Worm (Caenorhabditis elegans): ENCODE data around the gene F21D5.3.

F21D5.3 gene

ce11 chrIV:8764567-8764966 lies 34.0 kb downstream of the F21D5.3 start, which contains the start of gene cdc-50.B:
Gene cdc-50.B, plus strand, starts transcription at chrIV:8764867.
- TF ChIP-seq tbx-8 (GFP tag; optimal IDR thresholded peaks at IDR 0.05) (no peak), unc-39 (tag; optimal IDR thresholded peaks at IDR 0.05) (no peak), snpc-4 (tag; optimal IDR thresholded peaks at IDR 0.05) (no peak), M03D4.4 (tag; optimal IDR thresholded peaks at IDR 0.05) (no peak), lin-32 (GFP tag; optimal IDR thresholded peaks at IDR 0.05) (no peak), lsy-2 (tag; optimal IDR thresholded peaks at IDR 0.05) (no peak), mab-5 (tag; optimal IDR thresholded peaks at IDR 0.05) (no peak), hlh-1 (tag; optimal IDR thresholded peaks at IDR 0.05) (no peak), nhr-2 (tag; optimal IDR thresholded peaks at IDR 0.05) (no peak), unc-120 (tag; optimal IDR thresholded peaks at IDR 0.05; ENCODE audit: poor library complexity, severe bottlenecking) (no peak), lin-13 (tag; optimal IDR thresholded peaks at IDR 0.05) (no peak), sptf-1 (tag; optimal IDR thresholded peaks at IDR 0.05) (no peak), mls-2 (tag; optimal IDR thresholded peaks at IDR 0.05) (no peak), ceh-83 (GFP tag; optimal IDR thresholded peaks at IDR 0.05) (no peak), ceh-39 (tag; optimal IDR thresholded peaks at IDR 0.05) (no peak), ceh-43 (GFP tag; optimal IDR thresholded peaks at IDR 0.05) (no peak), blmp-1 (tag; optimal IDR thresholded peaks at IDR 0.05) (no peak)

- TF ChIP-seq lin-13 (tag; optimal IDR thresholded peaks at IDR 0.05) (no peak), nhr-2 (tag; optimal IDR thresholded peaks at IDR 0.05) (no peak), elt-1 (tag; optimal IDR thresholded peaks at IDR 0.05; ENCODE audit: borderline replicate concordance, insufficient read depth) (no peak), unc-62 (GFP tag; optimal IDR thresholded peaks at IDR 0.05) (no peak), sem-2 (GFP tag; optimal IDR thresholded peaks at IDR 0.05) (no peak), unc-39 (tag; optimal IDR thresholded peaks at IDR 0.05) (no peak), M03D4.4 (tag; optimal IDR thresholded peaks at IDR 0.05) (no peak), hlh-1 (tag; optimal IDR thresholded peaks at IDR 0.05) (no peak), snpc-4 (tag; optimal IDR thresholded peaks at IDR 0.05) (no peak), mls-2 (tag; optimal IDR thresholded peaks at IDR 0.05) (no peak), nhr-76 (tag; optimal IDR thresholded peaks at IDR 0.05) (no peak), nhr-28 (tag; optimal IDR thresholded peaks at IDR 0.05) (no peak), cnd-1 (tag; optimal IDR thresholded peaks at IDR 0.05) (no peak), ceh-43 (GFP tag; optimal IDR thresholded peaks at IDR 0.05) (no peak), ztf-11 (tag; optimal IDR thresholded peaks at IDR 0.05) (no peak), ceh-83 (GFP tag; optimal IDR thresholded peaks at IDR 0.05) (no peak), flh-1 (GFP tag; optimal IDR thresholded peaks at IDR 0.05) (no peak), tbx-8 (GFP tag; optimal IDR thresholded peaks at IDR 0.05) (no peak), mab-5 (tag; optimal IDR thresholded peaks at IDR 0.05) (no peak), ceh-39 (tag; optimal IDR thresholded peaks at IDR 0.05) (no peak)
These were observed 38.9 kb downstream of the F21D5.3 start, which contains the start of gene F20C5.5 for ce11 chrIV:8769539-8769938. Gene F20C5.5, minus strand, starts transcription at chrIV:8769639.

ce11 chrIV:8772800-8773256 lies 42.2 kb downstream of the F21D5.3 start, which contains the start of gene F20C5.6:
Gene F20C5.6, minus strand, starts transcription at chrIV:8773206.
- TF ChIP-seq unc-39 (tag; optimal IDR thresholded peaks at IDR 0.05) (no peak), nhr-76 (tag; optimal IDR thresholded peaks at IDR 0.05) (no peak), nhr-237 (tag; optimal IDR thresholded peaks at IDR 0.05) (no peak), tbx-8 (GFP tag; optimal IDR thresholded peaks at IDR 0.05) (no peak), hlh-1 (tag; optimal IDR thresholded peaks at IDR 0.05) (no peak), M03D4.4 (tag; optimal IDR thresholded peaks at IDR 0.05) (no peak), bed-3 (GFP tag; optimal IDR thresholded peaks at IDR 0.05) (no peak), blmp-1 (tag; optimal IDR thresholded peaks at IDR 0.05) (no peak), nhr-28 (tag; optimal IDR thresholded peaks at IDR 0.05) (no peak), flh-1 (GFP tag; optimal IDR thresholded peaks at IDR 0.05) (no peak), cnd-1 (tag; optimal IDR thresholded peaks at IDR 0.05) (no peak)

ce11 chrIV:8778045-8778444 lies 47.4 kb downstream of the F21D5.3 start, which contains the start of gene C33D9.6:
Gene C33D9.6, minus strand, starts transcription at chrIV:8778145.
- TF ChIP-seq ceh-43 (GFP tag; optimal IDR thresholded peaks at IDR 0.05) (no peak), blmp-1 (tag; optimal IDR thresholded peaks at IDR 0.05) (no peak), cnd-1 (tag; optimal IDR thresholded peaks at IDR 0.05) (no peak), unc-120 (tag; optimal IDR thresholded peaks at IDR 0.05; ENCODE audit: poor library complexity, severe bottlenecking) (no peak), ztf-11 (tag; optimal IDR thresholded peaks at IDR 0.05) (no peak), nhr-237 (tag; optimal IDR thresholded peaks at IDR 0.05) (no peak), nhr-76 (tag; optimal IDR thresholded peaks at IDR 0.05) (no peak), ceh-83 (GFP tag; optimal IDR thresholded peaks at IDR 0.05) (no peak), mls-2 (tag; optimal IDR thresholded peaks at IDR 0.05) (no peak), M03D4.4 (tag; optimal IDR thresholded peaks at IDR 0.05) (no peak), nhr-28 (tag; optimal IDR thresholded peaks at IDR 0.05) (no peak)

ce11 chrIV:8782172-8782571 lies 51.6 kb downstream of the F21D5.3 start:
- peak; percentile 77 for TF ChIP-seq pha-4 (tag; optimal IDR thresholded peaks at IDR 0.05)
- peak; percentile 84 for TF ChIP-seq unc-62 (GFP tag; optimal IDR thresholded peaks at IDR 0.05)
- peak; percentile 14 for TF ChIP-seq bed-3 (GFP tag; optimal IDR thresholded peaks at IDR 0.05)
- TF ChIP-seq lsy-2 (tag; optimal IDR thresholded peaks at IDR 0.05): peak; percentile 69
- TF ChIP-seq nhr-28 (tag; optimal IDR thresholded peaks at IDR 0.05): no peak
- TF ChIP-seq zip-8 (tag; optimal IDR thresholded peaks at IDR 0.05): no peak
- peak; percentile 75 for TF ChIP-seq drap-1 (GFP tag; optimal IDR thresholded peaks at IDR 0.05)
- peak; percentile 83 for TF ChIP-seq cnd-1 (tag; optimal IDR thresholded peaks at IDR 0.05)
- TF ChIP-seq sem-2 (GFP tag; optimal IDR thresholded peaks at IDR 0.05): no peak
- peak; percentile 53 for TF ChIP-seq ces-1 (GFP tag; optimal IDR thresholded peaks at IDR 0.05)
- peak; percentile 45 for TF ChIP-seq elt-1 (tag; optimal IDR thresholded peaks at IDR 0.05; ENCODE audit: borderline replicate concordance, insufficient read depth)
- TF ChIP-seq unc-120 (tag; optimal IDR thresholded peaks at IDR 0.05; ENCODE audit: poor library complexity, severe bottlenecking): peak; percentile 95
- TF ChIP-seq M03D4.4 (tag; optimal IDR thresholded peaks at IDR 0.05): peak; percentile 54
- no peak for TF ChIP-seq flh-1 (GFP tag; optimal IDR thresholded peaks at IDR 0.05)
- TF ChIP-seq ceh-39 (tag; optimal IDR thresholded peaks at IDR 0.05): no peak
- peak; percentile 52 for TF ChIP-seq ceh-83 (GFP tag; optimal IDR thresholded peaks at IDR 0.05)
- peak; percentile 78 for TF ChIP-seq sptf-1 (tag; optimal IDR thresholded peaks at IDR 0.05)
- peak; percentile 5 for TF ChIP-seq elt-3 (tag; optimal IDR thresholded peaks at IDR 0.05)
- peak; percentile 75 for TF ChIP-seq lin-13 (tag; optimal IDR thresholded peaks at IDR 0.05)
- TF ChIP-seq ceh-43 (GFP tag; optimal IDR thresholded peaks at IDR 0.05): peak; percentile 31
- TF ChIP-seq nhr-2 (tag; optimal IDR thresholded peaks at IDR 0.05): peak; percentile 26
- TF ChIP-seq lin-32 (GFP tag; optimal IDR thresholded peaks at IDR 0.05): peak; percentile 74
- peak; percentile 56 for TF ChIP-seq nhr-237 (tag; optimal IDR thresholded peaks at IDR 0.05)
- TF ChIP-seq tbx-8 (GFP tag; optimal IDR thresholded peaks at IDR 0.05): peak; percentile 21
- TF ChIP-seq unc-39 (tag; optimal IDR thresholded peaks at IDR 0.05): no peak
- TF ChIP-seq snpc-4 (tag; optimal IDR thresholded peaks at IDR 0.05): no peak
- no peak for TF ChIP-seq blmp-1 (tag; optimal IDR thresholded peaks at IDR 0.05)
- peak; percentile 98 for TF ChIP-seq ham-2 (GFP tag; optimal IDR thresholded peaks at IDR 0.05)
- TF ChIP-seq mab-5 (tag; optimal IDR thresholded peaks at IDR 0.05): no peak
- no peak for TF ChIP-seq nhr-76 (tag; optimal IDR thresholded peaks at IDR 0.05)
- TF ChIP-seq hlh-1 (tag; optimal IDR thresholded peaks at IDR 0.05): peak; percentile 93
